Worm (Caenorhabditis elegans) whole organism, L4/young adult: Measurements from ENCODE around the gene nspg-3.

ENCODE experiments used
- W03F9.2 ChIP-seq: fragments of 150-350 bp; optimal IDR thresholded peaks from 2 replicates; lab custom pipeline; 2014; ENCODE audit warnings: missing biosample characterization, missing genetic modification characterization
- dao-5 ChIP-seq: sonication (generic microtip); optimal IDR thresholded peaks from 2 replicates; lab custom pipeline; 2016; ENCODE audit warnings: missing genotype, missing genetic modification characterization, moderate library complexity, missing compliant biosample characterization
- him-1 ChIP-seq: sonication (generic microtip); optimal IDR thresholded peaks from 2 replicates; lab custom pipeline; 2016; ENCODE audit warnings: missing genotype, missing genetic modification reagents, missing genetic modification characterization, missing compliant biosample characterization

ce11 chrII:6046023-6046631 lies 45.4 kb upstream of the nspg-3 start:
- TF ChIP-seq him-1 = no peak
- TF ChIP-seq W03F9.2 (tag; lab: Kevin White, UChicago) = no peak
- TF ChIP-seq dao-5 = no peak
